Fruit fly (Drosophila melanogaster) whole organism, prepupa: Measurements from ENCODE around the gene deltaCOP.

Experiments
- Blimp-1 ChIP-seq: fragments of 200-800 bp; sonication (Bioruptor generic); optimal IDR thresholded peaks from 3 replicates; lab custom pipeline; 2017; ENCODE audit warnings: missing biosample characterization, missing genetic modification characterization, mild to moderate bottlenecking, moderate library complexity, missing genetic modification reagents
- CG1621 ChIP-seq: fragments of 200-800 bp; sonication (Bioruptor generic); optimal IDR thresholded peaks from 3 replicates; lab custom pipeline; 2018; ENCODE audit warnings: missing biosample characterization, mild to moderate bottlenecking, missing genetic modification characterization
- CG3919 ChIP-seq: fragments of 200-800 bp; sonication (Bioruptor generic); optimal IDR thresholded peaks from 3 replicates; lab custom pipeline; 2016; ENCODE audit warnings: missing biosample characterization, missing genetic modification characterization
- CG6163 ChIP-seq: fragments of 200-800 bp; sonication (Bioruptor generic); IDR thresholded peaks from 3 replicates; pipeline ENCODE4 v1.3.6; 2022; ENCODE audit warnings: missing biosample characterization, missing genetic modification characterization
- CG7368 ChIP-seq: fragments of 200-800 bp; sonication (Bioruptor generic); optimal IDR thresholded peaks from 3 replicates; lab custom pipeline; 2016; ENCODE audit warnings: missing biosample characterization, missing genetic modification characterization
- CG8119 ChIP-seq: fragments of 200-800 bp; sonication (Bioruptor generic); IDR thresholded peaks from 3 replicates; pipeline ENCODE4 v1.3.6; 2022; ENCODE audit warnings: missing biosample characterization, missing genetic modification characterization
- Hr39 ChIP-seq: fragments of 200-800 bp; sonication (Bioruptor generic); optimal IDR thresholded peaks from 2 replicates; lab custom pipeline; 2016; ENCODE audit warnings: missing biosample characterization, missing genetic modification characterization
- esn ChIP-seq: fragments of 200-800 bp; sonication (Bioruptor generic); optimal IDR thresholded peaks from 2 replicates; lab custom pipeline; 2016; ENCODE audit warnings: missing biosample characterization, mild to moderate bottlenecking, missing genetic modification characterization, moderate library complexity
- lz ChIP-seq: fragments of 200-800 bp; sonication (Bioruptor generic); optimal IDR thresholded peaks from 3 replicates; lab custom pipeline; 2016; ENCODE audit warnings: missing biosample characterization, missing genetic modification characterization

- TF ChIP-seq lz (peak; percentile 41), CG7368 (GFP tag; lab: Kevin White, UChicago) (no peak), CG1621 (tag; lab: Kevin White, UChicago) (no peak), esn (GFP tag; lab: Kevin White, UChicago) (peak; percentile 42), Blimp-1 (no peak), CG6163 (GFP tag; lab: Robert Waterston, UW) (peak; percentile 46; the same call in 2 of the 3 replicates), CG8119 (GFP tag; lab: Robert Waterston, UW) (no peak), Hr39 (GFP tag; lab: Kevin White, UChicago) (peak; percentile 54), CG3919 (GFP tag; lab: Kevin White, UChicago) (peak; percentile 40)
Measured at dm6 chrX:1880139-1880556, 18.6 kb upstream of the deltaCOP start, which contains the start of gene Coa8.
